Worm (Caenorhabditis elegans) whole organism, young adult: Measurements from ENCODE around the gene acer-1.

Experiments used
- D2030.7 ChIP-seq: fragments of 200-800 bp; sonication (Bioruptor generic); IDR thresholded peaks from 2 replicates; pipeline ENCODE4 v1.3.6; 2022; ENCODE audit warnings: missing genetic modification reagents, missing genetic modification characterization, missing compliant biosample characterization
- K12H6.12 ChIP-seq: fragments of 200-800 bp; sonication (Bioruptor generic); optimal IDR thresholded peaks from 2 replicates; lab custom pipeline; 2018; ENCODE audit warnings: mild to moderate bottlenecking, missing genetic modification characterization, missing compliant biosample characterization
- Y95B8A.8 ChIP-seq: fragments of 200-800 bp; sonication (Bioruptor generic); IDR thresholded peaks from 2 replicates; pipeline ENCODE4 v1.3.6; 2022; ENCODE audit warnings: missing genetic modification reagents, missing genetic modification characterization, missing compliant biosample characterization
- ama-1 ChIP-seq, 3 experiments: fragments of 150-350 bp in 1 of 3; sonication (generic microtip) in 2 of 3; optimal IDR thresholded peaks; 2 replicates each; lab custom pipeline; 2014 to 2018; ENCODE audit warnings: missing biosample characterization in 2 of 3, missing genetic modification characterization in 2 of 3, missing genetic modification reagents in 2 of 3
- attf-3 ChIP-seq: fragments of 200-800 bp; sonication (Bioruptor generic); conservative IDR thresholded peaks from 2 replicates; pipeline ENCODE4 v1.3.6; 2022; ENCODE audit warnings: missing genetic modification reagents, missing genetic modification characterization, missing compliant biosample characterization
- hrde-1 ChIP-seq: sonication (generic microtip); optimal IDR thresholded peaks from 2 replicates; lab custom pipeline; 2016; ENCODE audit warnings: missing genetic modification characterization, mild to moderate bottlenecking, missing compliant biosample characterization, moderate library complexity, missing genotype, missing genetic modification reagents, borderline replicate concordance
- lir-1 ChIP-seq: fragments of 200-800 bp; sonication (Bioruptor generic); conservative IDR thresholded peaks from 2 replicates; pipeline ENCODE4 v1.3.6; 2022; ENCODE audit warnings: missing genetic modification reagents, missing genetic modification characterization, missing compliant biosample characterization
- madf-6 ChIP-seq: fragments of 200-800 bp; sonication (Bioruptor generic); IDR thresholded peaks from 2 replicates; pipeline ENCODE4 v1.3.6; 2022; ENCODE audit warnings: missing genetic modification reagents, missing genetic modification characterization, missing compliant biosample characterization
- nfya-1 ChIP-seq: sonication (generic microtip); optimal IDR thresholded peaks from 2 replicates; lab custom pipeline; 2017; ENCODE audit warnings: antibody characterized with exemption, missing compliant biosample characterization, missing genetic modification characterization, borderline replicate concordance; ENCODE audit not compliant: insufficient read depth
- nhr-120 ChIP-seq: fragments of 200-800 bp; sonication (Bioruptor generic); IDR thresholded peaks from 2 replicates; pipeline ENCODE4 v1.3.6; 2022; ENCODE audit warnings: missing genetic modification characterization, missing compliant biosample characterization
- repo-1 ChIP-seq: sonication (generic microtip); optimal IDR thresholded peaks from 2 replicates; lab custom pipeline; 2017; ENCODE audit warnings: mild to moderate bottlenecking, missing genetic modification characterization, missing compliant biosample characterization
- tbx-9 ChIP-seq: sonication (generic microtip); optimal IDR thresholded peaks from 2 replicates; lab custom pipeline; 2016; ENCODE audit warnings: borderline replicate concordance, missing genetic modification characterization, inconsistent platforms, missing compliant biosample characterization
- unc-62 ChIP-seq: fragments of 150-350 bp; optimal IDR thresholded peaks from 2 replicates; lab custom pipeline; 2014; ENCODE audit warnings: missing biosample characterization, missing genetic modification reagents, missing genetic modification characterization
- zfh-2 ChIP-seq: fragments of 200-800 bp; sonication (Bioruptor generic); conservative IDR thresholded peaks from 2 replicates; pipeline ENCODE4 v1.3.6; 2022; ENCODE audit warnings: missing genetic modification reagents, missing genetic modification characterization, missing compliant biosample characterization

ce11 chrII:6851938-6852337, 38.3 kb downstream of the acer-1 start, which contains the start of gene C04A2.15:
- no peak for TF ChIP-seq madf-6 (GFP tag; lab: Robert Waterston, UW)
- no peak for TF ChIP-seq repo-1 (tag; lab: Kevin White, UChicago)
- TF ChIP-seq nfya-1 (tag; lab: Kevin White, UChicago) = no peak
- TF ChIP-seq D2030.7 (GFP tag; lab: Robert Waterston, UW) = no peak
- TF ChIP-seq tbx-9 (tag; lab: Kevin White, UChicago) = no peak
- TF ChIP-seq unc-62 (GFP tag; lab: Kevin White, UChicago) = no peak
- no peak for TF ChIP-seq ama-1 (optimal IDR thresholded peaks at IDR 0.05; lab: Kevin White, UChicago)
- TF ChIP-seq ama-1 (GFP tag; optimal IDR thresholded peaks at IDR 0.05; lab: Kevin White, UChicago) = no peak
- no peak for TF ChIP-seq hrde-1
- no peak for TF ChIP-seq lir-1 (GFP tag; lab: Robert Waterston, UW)
- TF ChIP-seq Y95B8A.8 (GFP tag; lab: Robert Waterston, UW) = no peak
- TF ChIP-seq nhr-120 = no peak
- TF ChIP-seq attf-3 (GFP tag; lab: Robert Waterston, UW) = no peak
- TF ChIP-seq zfh-2 (GFP tag; lab: Robert Waterston, UW) = no peak
- no peak for TF ChIP-seq K12H6.12 (tag; lab: Kevin White, UChicago)
